Fruit fly (Drosophila melanogaster) whole organism: ENCODE data around the gene CG31908.

Experiments used
- Dll ChIP-seq: fragments of >200 bp; optimal IDR thresholded peaks from 2 replicates; lab custom pipeline; 2017
- pan ChIP-seq: fragments of >200 bp; optimal IDR thresholded peaks from 2 replicates; lab custom pipeline; 2017
- psq ChIP-seq: fragments of >200 bp; optimal IDR thresholded peaks from 2 replicates; lab custom pipeline; 2017
- usp ChIP-seq: fragments of >200 bp; optimal IDR thresholded peaks from 2 replicates; lab custom pipeline; 2017; ENCODE audit warnings: missing biosample characterization, missing genetic modification characterization, mixed read lengths

- TF ChIP-seq usp (GFP tag; lab: Kevin White, UChicago), result no peak
- no peak for TF ChIP-seq pan (lab: Kevin White, UChicago)
- TF ChIP-seq psq (lab: Kevin White, UChicago), result no peak
- no peak for TF ChIP-seq Dll
Observed at dm6 chr2L:7009807-7010470, 17.2 kb downstream of the CG31908 start, which contains the start of gene uif.
